Worm (Caenorhabditis elegans) whole organism, L1 larva: ENCODE measurements around the gene ceh-76.

Experiments
- C04F5.9 ChIP-seq: sonication (generic microtip); optimal IDR thresholded peaks from 2 replicates; lab custom pipeline; 2016; ENCODE audit warnings: missing genetic modification characterization, missing compliant biosample characterization
- C34B4.2 ChIP-seq: sonication (generic microtip); optimal IDR thresholded peaks from 2 replicates; lab custom pipeline; 2017; ENCODE audit warnings: mild to moderate bottlenecking, missing genetic modification characterization, missing compliant biosample characterization
- F16B12.6 ChIP-seq: fragments of 150-350 bp; optimal IDR thresholded peaks from 2 replicates; lab custom pipeline; 2014; ENCODE audit warnings: missing biosample characterization, missing genetic modification characterization
- Y116A8C.19 ChIP-seq: sonication (generic microtip); optimal IDR thresholded peaks from 2 replicates; lab custom pipeline; 2016; ENCODE audit warnings: missing compliant biosample characterization, missing genetic modification characterization, borderline replicate concordance
- alr-1 ChIP-seq: fragments of 200-800 bp; sonication (Bioruptor generic); optimal IDR thresholded peaks from 2 replicates; lab custom pipeline; 2018; ENCODE audit warnings: borderline replicate concordance, mild to moderate bottlenecking, missing genetic modification characterization, missing compliant biosample characterization
- blmp-1 ChIP-seq: fragments of 150-350 bp; optimal IDR thresholded peaks from 2 replicates; lab custom pipeline; 2014; ENCODE audit warnings: missing biosample characterization, missing genetic modification characterization
- ceh-63 ChIP-seq: fragments of 200-800 bp; sonication (Bioruptor generic); optimal IDR thresholded peaks from 2 replicates; lab custom pipeline; 2018; ENCODE audit warnings: mild to moderate bottlenecking, missing genetic modification characterization, missing compliant biosample characterization
- ceh-8 ChIP-seq: fragments of 200-800 bp; sonication (Bioruptor generic); optimal IDR thresholded peaks from 2 replicates; lab custom pipeline; 2018; ENCODE audit warnings: mild to moderate bottlenecking, missing genetic modification characterization, moderate library complexity, missing compliant biosample characterization
- ceh-82 ChIP-seq, 3 experiments: fragments of 150-350 bp in 1 of 3; sonication (generic microtip) in 2 of 3; optimal IDR thresholded peaks; 2 replicates each; lab custom pipeline; 2014 to 2017; ENCODE audit warnings: missing biosample characterization in 3 of 3, missing genetic modification characterization in 3 of 3
- ceh-90 ChIP-seq: sonication (generic microtip); optimal IDR thresholded peaks from 2 replicates; lab custom pipeline; 2016; ENCODE audit warnings: missing genetic modification characterization, missing compliant biosample characterization
- dsc-1 ChIP-seq: sonication (generic microtip); optimal IDR thresholded peaks from 2 replicates; lab custom pipeline; 2016; ENCODE audit warnings: mild to moderate bottlenecking, missing genetic modification characterization, missing compliant biosample characterization
- efl-1 ChIP-seq, 4 experiments: fragments of 150-350 bp; optimal IDR thresholded peaks in 3 of 4; peaks in 1 of 4; 1 replicate in 1 of 4; 2 replicates in 3 of 4; lab custom pipeline; 2014; ENCODE audit warnings: missing biosample characterization in 2 of 4, missing genetic modification characterization in 2 of 4, missing genetic modification reagents in 2 of 4
- efl-3 ChIP-seq: fragments of 200-800 bp; sonication (Bioruptor generic); optimal IDR thresholded peaks from 2 replicates; lab custom pipeline; 2018; ENCODE audit warnings: mild to moderate bottlenecking, missing genetic modification characterization, missing compliant biosample characterization
- egl-27 ChIP-seq, 2 experiments: fragments of 150-350 bp in 1 of 2; sonication (generic microtip); optimal IDR thresholded peaks; 3 replicates each; lab custom pipeline; 2017 to 2018; ENCODE audit warnings: missing biosample characterization in 2 of 2, missing genetic modification characterization in 2 of 2, missing genetic modification reagents in 2 of 2
- fkh-10 ChIP-seq: sonication (generic microtip); optimal IDR thresholded peaks from 2 replicates; lab custom pipeline; 2017; ENCODE audit warnings: missing biosample characterization, missing genetic modification reagents, missing genetic modification characterization
- fkh-4 ChIP-seq: sonication (generic microtip); optimal IDR thresholded peaks from 2 replicates; lab custom pipeline; 2016; ENCODE audit warnings: missing compliant biosample characterization, missing genetic modification characterization, borderline replicate concordance
- fkh-8 ChIP-seq: sonication (generic microtip); optimal IDR thresholded peaks from 2 replicates; lab custom pipeline; 2016; ENCODE audit warnings: mild to moderate bottlenecking, missing genetic modification characterization, missing compliant biosample characterization
- fos-1 ChIP-seq: fragments of 150-350 bp; optimal IDR thresholded peaks from 2 replicates; lab custom pipeline; 2014; ENCODE audit warnings: missing biosample characterization, missing genetic modification characterization
- hlh-17 ChIP-seq: fragments of 200-800 bp; sonication (Bioruptor generic); optimal IDR thresholded peaks from 2 replicates; lab custom pipeline; 2018; ENCODE audit warnings: missing genetic modification characterization, mild to moderate bottlenecking, missing compliant biosample characterization, moderate library complexity, borderline replicate concordance
- hlh-4 ChIP-seq: sonication (generic microtip); optimal IDR thresholded peaks from 2 replicates; lab custom pipeline; 2016; ENCODE audit warnings: mild to moderate bottlenecking, missing genetic modification characterization, missing compliant biosample characterization
- hpl-2 ChIP-seq: fragments of 150-350 bp; optimal IDR thresholded peaks from 2 replicates; lab custom pipeline; 2014; ENCODE audit warnings: missing biosample characterization, missing genetic modification reagents, missing genetic modification characterization
- irx-1 ChIP-seq: sonication (generic microtip); optimal IDR thresholded peaks from 2 replicates; lab custom pipeline; 2016; ENCODE audit warnings: missing genetic modification characterization, missing compliant biosample characterization
- isw-1 ChIP-seq: fragments of 200-800 bp; sonication (Bioruptor generic); IDR thresholded peaks from 2 replicates; pipeline ENCODE4 v1.3.6; 2022; ENCODE audit warnings: missing genetic modification characterization, missing compliant biosample characterization
- lin-39 ChIP-seq: fragments of 150-350 bp; optimal IDR thresholded peaks from 2 replicates; lab custom pipeline; 2014; ENCODE audit warnings: missing biosample characterization, missing genetic modification reagents, missing genetic modification characterization
- mdl-1 ChIP-seq, 2 experiments: fragments of 150-350 bp; optimal IDR thresholded peaks; 2 replicates each; lab custom pipeline; 2014 to 2017; ENCODE audit warnings: missing biosample characterization in 2 of 2, missing genetic modification characterization in 2 of 2, inconsistent platforms in 1 of 2
- mef-2 ChIP-seq: fragments of 150-350 bp; optimal IDR thresholded peaks from 2 replicates; lab custom pipeline; 2014; ENCODE audit warnings: missing biosample characterization, missing genetic modification characterization
- mep-1 ChIP-seq: fragments of 150-350 bp; optimal IDR thresholded peaks from 2 replicates; lab custom pipeline; 2014; ENCODE audit warnings: missing biosample characterization, missing genetic modification characterization
- nhr-11 ChIP-seq: fragments of 150-350 bp; optimal IDR thresholded peaks from 2 replicates; lab custom pipeline; 2014; ENCODE audit warnings: missing biosample characterization, missing genetic modification characterization
- nhr-20 ChIP-seq: sonication (generic microtip); optimal IDR thresholded peaks from 2 replicates; lab custom pipeline; 2016; ENCODE audit warnings: mild to moderate bottlenecking, missing genetic modification characterization, missing compliant biosample characterization
- nhr-28 ChIP-seq: fragments of 150-350 bp; optimal IDR thresholded peaks from 2 replicates; lab custom pipeline; 2014; ENCODE audit warnings: missing biosample characterization, missing genetic modification characterization
- nhr-47 ChIP-seq: sonication (generic microtip); optimal IDR thresholded peaks from 2 replicates; lab custom pipeline; 2016; ENCODE audit warnings: mild to moderate bottlenecking, missing genetic modification characterization, moderate library complexity, missing compliant biosample characterization
- nhr-71 ChIP-seq: sonication (generic microtip); optimal IDR thresholded peaks from 2 replicates; lab custom pipeline; 2016; ENCODE audit warnings: mild to moderate bottlenecking, missing genetic modification characterization, moderate library complexity, missing compliant biosample characterization
- nhr-76 ChIP-seq: sonication (generic microtip); optimal IDR thresholded peaks from 2 replicates; lab custom pipeline; 2017; ENCODE audit warnings: missing biosample characterization, missing genetic modification characterization
- nhr-77 ChIP-seq: fragments of 150-350 bp; optimal IDR thresholded peaks from 2 replicates; lab custom pipeline; 2014; ENCODE audit warnings: missing biosample characterization, missing genetic modification characterization
- nhr-85 ChIP-seq: sonication (generic microtip); peaks from one replicate; lab custom pipeline; 2016; ENCODE audit warnings: missing genetic modification characterization, inconsistent platforms, missing compliant biosample characterization
- nhr-90 ChIP-seq: sonication (generic microtip); optimal IDR thresholded peaks from 2 replicates; lab custom pipeline; 2016; ENCODE audit warnings: mild to moderate bottlenecking, missing genetic modification characterization, missing compliant biosample characterization; ENCODE audit not compliant: poor library complexity
- pax-3 ChIP-seq: fragments of 200-800 bp; sonication (Bioruptor generic); optimal IDR thresholded peaks from 2 replicates; lab custom pipeline; 2018; ENCODE audit warnings: mild to moderate bottlenecking, missing genetic modification characterization, moderate library complexity, missing compliant biosample characterization
- pqm-1 ChIP-seq: sonication (generic microtip); optimal IDR thresholded peaks from 3 replicates; lab custom pipeline; 2017; ENCODE audit warnings: missing biosample characterization, missing genetic modification characterization
- rnt-1 ChIP-seq: sonication (generic microtip); optimal IDR thresholded peaks from 2 replicates; lab custom pipeline; 2016; ENCODE audit warnings: mild to moderate bottlenecking, missing genetic modification characterization, moderate library complexity, missing compliant biosample characterization
- snu-23 ChIP-seq: sonication (generic microtip); optimal IDR thresholded peaks from 2 replicates; lab custom pipeline; 2016; ENCODE audit warnings: missing genetic modification characterization, missing compliant biosample characterization
- sox-4 ChIP-seq: sonication (generic microtip); optimal IDR thresholded peaks from 2 replicates; lab custom pipeline; 2016; ENCODE audit warnings: missing genetic modification characterization, missing compliant biosample characterization
- sptf-1 ChIP-seq: fragments of 150-350 bp; optimal IDR thresholded peaks from 2 replicates; lab custom pipeline; 2014; ENCODE audit warnings: missing biosample characterization, missing genetic modification characterization
- swsn-7 ChIP-seq: sonication (generic microtip); optimal IDR thresholded peaks from 2 replicates; lab custom pipeline; 2016; ENCODE audit warnings: missing genetic modification characterization, missing compliant biosample characterization
- tlp-1 ChIP-seq: fragments of 150-350 bp; optimal IDR thresholded peaks from 2 replicates; lab custom pipeline; 2014; ENCODE audit warnings: missing biosample characterization, missing genetic modification characterization
- unc-130 ChIP-seq: fragments of 150-350 bp; optimal IDR thresholded peaks from 2 replicates; lab custom pipeline; 2017; ENCODE audit warnings: missing biosample characterization, missing genetic modification characterization, inconsistent platforms
- unc-62 ChIP-seq: fragments of 150-350 bp; optimal IDR thresholded peaks from 2 replicates; lab custom pipeline; 2014; ENCODE audit warnings: missing biosample characterization, missing genetic modification reagents, missing genetic modification characterization
- unc-86 ChIP-seq: sonication (generic microtip); optimal IDR thresholded peaks from 2 replicates; lab custom pipeline; 2016; ENCODE audit warnings: missing genetic modification characterization, missing compliant biosample characterization
- vab-15 ChIP-seq: sonication (generic microtip); optimal IDR thresholded peaks from 2 replicates; lab custom pipeline; 2017; ENCODE audit warnings: missing genotype, mild to moderate bottlenecking, missing genetic modification characterization, missing compliant biosample characterization
- xbp-1 ChIP-seq: sonication (generic microtip); optimal IDR thresholded peaks from 2 replicates; lab custom pipeline; 2016; ENCODE audit warnings: missing genetic modification characterization, missing compliant biosample characterization
- zag-1 ChIP-seq: fragments of 150-350 bp; optimal IDR thresholded peaks from 2 replicates; lab custom pipeline; 2014; ENCODE audit warnings: missing biosample characterization, missing genetic modification characterization
- ztf-11 ChIP-seq, 2 experiments: sonication (generic microtip); optimal IDR thresholded peaks; 2 replicates each; lab custom pipeline; 2016 to 2017; ENCODE audit warnings: missing genetic modification characterization in 2 of 2, missing biosample characterization in 1 of 2, missing compliant biosample characterization in 1 of 2
- ztf-4 ChIP-seq: fragments of 150-350 bp; optimal IDR thresholded peaks from 2 replicates; lab custom pipeline; 2014; ENCODE audit warnings: missing biosample characterization, missing genetic modification characterization

ceh-76 gene

DNA sequence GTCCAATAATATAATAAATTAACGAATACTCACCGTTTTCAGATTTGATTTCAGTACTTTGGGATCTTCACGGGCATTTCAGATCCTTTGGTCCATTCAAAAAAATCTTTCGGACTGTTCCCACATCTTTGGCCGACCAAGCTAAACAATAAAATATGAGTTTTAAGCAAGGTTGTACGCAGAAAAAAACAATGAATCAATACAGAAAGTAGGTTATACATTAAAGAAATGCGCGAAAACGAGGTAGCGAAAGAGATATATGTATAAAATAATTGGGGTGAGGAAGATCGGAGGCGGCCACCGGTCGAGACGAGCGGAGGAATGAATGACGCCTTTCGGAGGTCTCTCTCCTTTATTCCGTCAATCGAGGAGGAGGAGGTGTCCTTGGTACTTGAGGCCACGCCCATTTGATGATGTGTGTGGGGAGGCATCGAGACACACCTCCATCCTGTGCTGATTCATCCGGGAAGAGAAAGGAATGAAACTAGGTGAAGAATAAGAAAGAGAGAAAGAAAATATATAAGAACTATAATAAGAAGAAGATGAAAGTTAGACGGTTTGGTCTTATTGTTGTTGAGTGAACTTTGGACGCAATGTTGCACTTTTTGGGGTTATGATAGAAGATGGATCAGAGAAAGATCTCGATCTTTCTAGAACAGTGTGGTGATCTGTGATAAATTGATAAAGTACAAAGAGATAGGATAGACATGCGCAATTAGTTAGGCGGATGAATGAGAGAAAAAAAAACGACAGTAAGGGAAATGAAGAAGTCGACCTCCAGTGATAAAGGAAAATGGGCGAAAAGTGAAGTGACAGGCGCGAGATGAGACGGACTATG lies 46.0 kb upstream of the ceh-76 start (continued):
- no peak for TF ChIP-seq nhr-11 (tag; lab: Kevin White, UChicago)
- TF ChIP-seq vab-15 (tag; lab: Kevin White, UChicago) = no peak
- TF ChIP-seq nhr-47 (tag; lab: Kevin White, UChicago) = no peak
- TF ChIP-seq ztf-4 = no peak
- TF ChIP-seq mep-1 (tag; lab: Kevin White, UChicago) = peak; percentile 32
- no peak for TF ChIP-seq mdl-1 (tag; optimal IDR thresholded peaks at IDR 0.05; lab: Kevin White, UChicago)
- no peak for TF ChIP-seq ztf-11 (tag; optimal IDR thresholded peaks at IDR 0.05; lab: Kevin White, UChicago)
- TF ChIP-seq snu-23 (GFP tag; lab: Kevin White, UChicago) = peak; percentile 46
- no peak for TF ChIP-seq ceh-82 (tag; optimal IDR thresholded peaks at IDR 0.05; lab: Kevin White, UChicago)
- no peak for TF ChIP-seq alr-1
- TF ChIP-seq efl-1 (optimal IDR thresholded peaks at IDR 0.05; lab: Kevin White, UChicago) = no peak
- no peak for TF ChIP-seq efl-1 (GFP tag; optimal IDR thresholded peaks at IDR 0.05 in 1 of 2; lab: Kevin White, UChicago)
- no peak for TF ChIP-seq isw-1 (GFP tag; lab: Robert Waterston, UW)
- no peak for TF ChIP-seq pqm-1 (tag; lab: Kevin White, UChicago)
- peak; percentile 98 for TF ChIP-seq blmp-1 (tag; lab: Kevin White, UChicago)
- TF ChIP-seq nhr-28 (tag; lab: Kevin White, UChicago) = no peak
- TF ChIP-seq nhr-20 (tag; lab: Kevin White, UChicago) = peak; percentile 66
- no peak for TF ChIP-seq fkh-8 (tag; lab: Kevin White, UChicago)
- no peak for TF ChIP-seq F16B12.6
- TF ChIP-seq egl-27 (tag; optimal IDR thresholded peaks at IDR 0.05; lab: Kevin White, UChicago) = no peak
- no peak for TF ChIP-seq efl-3
- no peak for TF ChIP-seq ceh-63 (GFP tag; lab: Kevin White, UChicago)
- TF ChIP-seq fkh-10 (GFP tag; lab: Kevin White, UChicago) = no peak
- TF ChIP-seq unc-130 (tag; lab: Kevin White, UChicago) = peak; percentile 3
- TF ChIP-seq zag-1 (tag; lab: Kevin White, UChicago) = no peak
- TF ChIP-seq nhr-77 (tag; lab: Kevin White, UChicago) = no peak
- no peak for TF ChIP-seq fos-1
- no peak for TF ChIP-seq Y116A8C.19
- no peak for TF ChIP-seq hlh-4 (tag; lab: Kevin White, UChicago)
- no peak for TF ChIP-seq unc-86 (tag; lab: Kevin White, UChicago)
- TF ChIP-seq ceh-90 = no peak
- no peak for TF ChIP-seq C04F5.9 (tag; lab: Kevin White, UChicago)
- TF ChIP-seq fkh-4 = no peak
- TF ChIP-seq swsn-7 (tag; lab: Kevin White, UChicago) = no peak
- TF ChIP-seq ceh-8 (GFP tag; lab: Kevin White, UChicago) = no peak
- no peak for TF ChIP-seq nhr-90 (tag; lab: Kevin White, UChicago)
- no peak for TF ChIP-seq lin-39 (tag; lab: Kevin White, UChicago)
- TF ChIP-seq nhr-71 (tag; lab: Kevin White, UChicago) = peak; percentile 54
- TF ChIP-seq unc-62 (GFP tag; lab: Kevin White, UChicago) = no peak
- no peak for TF ChIP-seq hlh-17 (GFP tag; lab: Kevin White, UChicago)
- TF ChIP-seq nhr-76 = no peak
- TF ChIP-seq rnt-1 (tag; lab: Kevin White, UChicago) = no peak
- no peak for TF ChIP-seq dsc-1 (tag; lab: Kevin White, UChicago)
- TF ChIP-seq mef-2 (tag; lab: Kevin White, UChicago) = no peak
- no peak for TF ChIP-seq sox-4 (tag; lab: Kevin White, UChicago)
- no peak for TF ChIP-seq tlp-1 (tag; lab: Kevin White, UChicago)
- TF ChIP-seq sptf-1 (tag; lab: Kevin White, UChicago) = no peak
- peak; percentile 84 for TF ChIP-seq nhr-85
- TF ChIP-seq pax-3 (tag; lab: Kevin White, UChicago) = no peak
- no peak for TF ChIP-seq irx-1
- TF ChIP-seq hpl-2 (GFP tag; lab: Kevin White, UChicago) = no peak
- TF ChIP-seq xbp-1 (tag; lab: Kevin White, UChicago) = no peak
- no peak for TF ChIP-seq C34B4.2
